Worm (Caenorhabditis elegans) whole organism, late embryonic: ENCODE data around the gene pqn-25.

Source experiments
- C08G9.2 ChIP-seq: sonication (generic microtip); optimal IDR thresholded peaks from 2 replicates; lab custom pipeline; 2016; ENCODE audit warnings: mild to moderate bottlenecking, missing genetic modification characterization, moderate library complexity, missing compliant biosample characterization
- C38D4.7 ChIP-seq: fragments of 200-800 bp; sonication (Bioruptor generic); optimal IDR thresholded peaks from 2 replicates; lab custom pipeline; 2018; ENCODE audit warnings: mild to moderate bottlenecking, missing genetic modification characterization, moderate library complexity, missing compliant biosample characterization
- K02D7.2 ChIP-seq: sonication (generic microtip); optimal IDR thresholded peaks from 2 replicates; lab custom pipeline; 2017; ENCODE audit warnings: mild to moderate bottlenecking, missing genetic modification characterization, missing compliant biosample characterization
- K09A11.1 ChIP-seq: sonication (generic microtip); optimal IDR thresholded peaks from 2 replicates; lab custom pipeline; 2017; ENCODE audit warnings: antibody characterized with exemption, mild to moderate bottlenecking, missing genetic modification characterization, missing compliant biosample characterization; ENCODE audit not compliant: insufficient read depth
- ceh-14 ChIP-seq: sonication (generic microtip); optimal IDR thresholded peaks from 2 replicates; lab custom pipeline; 2016; ENCODE audit warnings: missing genotype, missing genetic modification characterization, missing compliant biosample characterization
- ceh-31 ChIP-seq: sonication (generic microtip); optimal IDR thresholded peaks from 2 replicates; lab custom pipeline; 2016; ENCODE audit warnings: missing genetic modification characterization, missing compliant biosample characterization
- ceh-6 ChIP-seq: fragments of 200-800 bp; sonication (Bioruptor generic); optimal IDR thresholded peaks from 2 replicates; lab custom pipeline; 2018; ENCODE audit warnings: mild to moderate bottlenecking, missing genetic modification characterization, missing compliant biosample characterization
- che-1 ChIP-seq: sonication (generic microtip); optimal IDR thresholded peaks from 2 replicates; lab custom pipeline; 2016; ENCODE audit warnings: mild to moderate bottlenecking, missing genetic modification characterization, missing compliant biosample characterization
- elt-2 ChIP-seq: sonication (generic microtip); optimal IDR thresholded peaks from 2 replicates; lab custom pipeline; 2016; ENCODE audit warnings: missing genetic modification reagents, missing genetic modification characterization, missing compliant biosample characterization
- fax-1 ChIP-seq: sonication (generic microtip); optimal IDR thresholded peaks from 2 replicates; lab custom pipeline; 2016; ENCODE audit warnings: missing genotype, missing genetic modification characterization, missing compliant biosample characterization
- hlh-13 ChIP-seq: fragments of 200-800 bp; sonication (Bioruptor generic); optimal IDR thresholded peaks from 2 replicates; lab custom pipeline; 2018; ENCODE audit warnings: mild to moderate bottlenecking, missing genetic modification characterization, missing compliant biosample characterization
- hlh-6 ChIP-seq: sonication (generic microtip); optimal IDR thresholded peaks from 2 replicates; lab custom pipeline; 2016; ENCODE audit warnings: missing genotype, missing genetic modification characterization, missing compliant biosample characterization
- hlh-8 ChIP-seq: sonication (generic microtip); optimal IDR thresholded peaks from 2 replicates; lab custom pipeline; 2016; ENCODE audit warnings: missing genotype, missing genetic modification characterization, missing compliant biosample characterization
- nfya-1 ChIP-seq: sonication (generic microtip); optimal IDR thresholded peaks from 2 replicates; lab custom pipeline; 2017; ENCODE audit warnings: missing genetic modification characterization, mild to moderate bottlenecking, missing compliant biosample characterization, antibody characterized with exemption, moderate library complexity
- pat-9 ChIP-seq: fragments of 200-800 bp; sonication (Bioruptor generic); optimal IDR thresholded peaks from 2 replicates; lab custom pipeline; 2018; ENCODE audit warnings: mild to moderate bottlenecking, missing genetic modification characterization, moderate library complexity, missing compliant biosample characterization
- pha-2 ChIP-seq: sonication (generic microtip); optimal IDR thresholded peaks from 2 replicates; lab custom pipeline; 2017; ENCODE audit warnings: mild to moderate bottlenecking, missing genetic modification characterization, missing compliant biosample characterization
- sox-4 ChIP-seq: sonication (generic microtip); optimal IDR thresholded peaks from 2 replicates; lab custom pipeline; 2017; ENCODE audit warnings: mild to moderate bottlenecking, missing genetic modification characterization, inconsistent platforms, missing compliant biosample characterization
- syd-9 ChIP-seq: sonication (generic microtip); optimal IDR thresholded peaks from 2 replicates; lab custom pipeline; 2016; ENCODE audit warnings: mild to moderate bottlenecking, missing genetic modification characterization, moderate library complexity, missing compliant biosample characterization
- tbx-2 ChIP-seq: sonication (generic microtip); optimal IDR thresholded peaks from 2 replicates; lab custom pipeline; 2016; ENCODE audit warnings: missing genetic modification characterization, missing compliant biosample characterization

Gene pqn-25

ce11 chrIII:5464850-5465249 lies 47.6 kb downstream of the pqn-25 start:
- no peak for TF ChIP-seq hlh-8 (tag; lab: Kevin White, UChicago)
- no peak for TF ChIP-seq ceh-31 (tag; lab: Kevin White, UChicago)
- no peak for TF ChIP-seq hlh-13 (GFP tag; lab: Kevin White, UChicago)
- no peak for TF ChIP-seq C38D4.7 (GFP tag; lab: Kevin White, UChicago)
- TF ChIP-seq K09A11.1 (tag; lab: Kevin White, UChicago): no peak
- TF ChIP-seq hlh-6 (tag; lab: Kevin White, UChicago): no peak
- TF ChIP-seq elt-2: no peak
- no peak for TF ChIP-seq pha-2
- TF ChIP-seq, all 69 proteins: peak for 0

ce11 chrIII:5464077-5464476 lies 48.3 kb downstream of the pqn-25 start, which contains the start of gene F48E8.2:
Gene F48E8.2 (plus strand): TSS chrIII:5464377.
- TF ChIP-seq K02D7.2 (no peak), che-1 (tag; lab: Kevin White, UChicago) (no peak), ceh-14 (tag; lab: Kevin White, UChicago) (no peak), pat-9 (tag; lab: Kevin White, UChicago) (no peak), nfya-1 (tag; lab: Kevin White, UChicago) (no peak), C08G9.2 (tag; lab: Kevin White, UChicago) (no peak), syd-9 (tag; lab: Kevin White, UChicago) (no peak), fax-1 (tag; lab: Kevin White, UChicago) (no peak), ceh-6 (GFP tag; lab: Kevin White, UChicago) (no peak)

DNA sequence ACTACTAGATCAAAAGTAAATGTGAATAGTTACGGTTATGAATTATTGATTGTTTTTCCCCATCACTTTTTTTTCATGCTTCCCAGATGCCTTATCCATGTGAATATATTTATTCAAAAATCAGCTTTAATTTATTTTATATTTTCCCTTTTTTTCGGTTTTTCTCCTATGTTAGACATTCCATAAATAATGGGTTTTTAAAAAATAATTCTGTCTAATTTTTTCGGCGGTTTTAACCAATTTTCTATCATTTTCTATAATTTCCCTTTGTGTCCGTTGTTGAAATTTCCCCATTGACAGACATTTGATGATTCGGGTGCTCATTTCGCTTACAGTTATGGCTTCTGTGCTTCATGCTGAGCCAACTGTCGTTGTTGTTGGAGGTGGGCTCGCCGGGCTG lies 51.3 kb downstream of the pqn-25 start, which contains the start of gene F48E8.3:
F48E8.3 (plus strand) TSS at position 301 of the 400 bp plus-strand sequence.
- no peak for TF ChIP-seq sox-4 (tag; lab: Kevin White, UChicago)
- no peak for TF ChIP-seq tbx-2 (tag; lab: Kevin White, UChicago)
